Fruit fly (Drosophila melanogaster) whole organism: ENCODE data around the gene mei-41.

Experiments used
- CG8478 ChIP-seq: fragments of >200 bp; optimal IDR thresholded peaks from 2 replicates; lab custom pipeline; 2018; ENCODE audit warnings: inconsistent platforms
- Dll ChIP-seq: fragments of >200 bp; optimal IDR thresholded peaks from 2 replicates; lab custom pipeline; 2017
- EcR ChIP-seq, 2 experiments: fragments of >200 bp; optimal IDR thresholded peaks; 2 replicates each; lab custom pipeline; 2017; ENCODE audit warnings: missing biosample characterization in 2 of 2, missing genetic modification characterization in 2 of 2, missing genetic modification reagents in 2 of 2
- pan ChIP-seq: fragments of >200 bp; optimal IDR thresholded peaks from 2 replicates; lab custom pipeline; 2017
- psq ChIP-seq: fragments of >200 bp; optimal IDR thresholded peaks from 2 replicates; lab custom pipeline; 2017
- usp ChIP-seq: fragments of >200 bp; optimal IDR thresholded peaks from 2 replicates; lab custom pipeline; 2017; ENCODE audit warnings: missing biosample characterization, missing genetic modification characterization, mixed read lengths

The mei-41 gene

dm6 chrX:16391397-16391796 is at the start of gene mei-41, which contains the start of gene TH1:
mei-41 (plus strand) TSS chrX:16391698.
TH1 (minus strand) TSS chrX:16391438.
- TF ChIP-seq CG8478 (lab: Kevin White, UChicago): no peak
- no peak for TF ChIP-seq EcR (GFP tag; optimal IDR thresholded peaks at IDR 0.05; lab: Kevin White, UChicago)
- no peak for TF ChIP-seq pan (lab: Kevin White, UChicago)
- no peak for TF ChIP-seq Dll (lab: Kevin White, UChicago)

- TF ChIP-seq psq (no peak), CG8478 (lab: Kevin White, UChicago) (no peak), Dll (lab: Kevin White, UChicago) (no peak), EcR (GFP tag; optimal IDR thresholded peaks at IDR 0.05; lab: Kevin White, UChicago) (no peak), usp (GFP tag; lab: Kevin White, UChicago) (no peak), pan (lab: Kevin White, UChicago) (no peak)
These were observed 41.4 kb upstream of the mei-41 start, which contains the start of gene sl for dm6 chrX:16350062-16350461. sl (plus strand) TSS chrX:16350315.

dm6 chrX:16358670-16359320 is 32.7 kb upstream of the mei-41 start, which contains the start of the genes U2af50 and PIG-Q:
U2af50 (minus strand) TSS chrX:16359039.
PIG-Q (plus strand) TSS chrX:16359143.
- TF ChIP-seq Dll (lab: Kevin White, UChicago): no peak
- no peak for TF ChIP-seq EcR (GFP tag; optimal IDR thresholded peaks at IDR 0.05; lab: Kevin White, UChicago)
- TF ChIP-seq CG8478 (lab: Kevin White, UChicago): no peak
- no peak for TF ChIP-seq psq
- no peak for TF ChIP-seq usp (GFP tag; lab: Kevin White, UChicago)
- TF ChIP-seq pan (lab: Kevin White, UChicago): no peak

- TF ChIP-seq CG8478 (lab: Kevin White, UChicago): no peak
- no peak for TF ChIP-seq psq
- no peak for TF ChIP-seq Dll (lab: Kevin White, UChicago)
- no peak for TF ChIP-seq pan (lab: Kevin White, UChicago)
- TF ChIP-seq usp (GFP tag; lab: Kevin White, UChicago): no peak
- no peak for TF ChIP-seq EcR (GFP tag; optimal IDR thresholded peaks at IDR 0.05; lab: Kevin White, UChicago)
These were observed 30.2 kb upstream of the mei-41 start, which contains the start of gene nonA for dm6 chrX:16361306-16361705. nonA (plus strand) TSS chrX:16361569.

- TF ChIP-seq Dll (lab: Kevin White, UChicago) (no peak), EcR (GFP tag; optimal IDR thresholded peaks at IDR 0.05; lab: Kevin White, UChicago) (no peak), psq (no peak), pan (lab: Kevin White, UChicago) (no peak), usp (GFP tag; lab: Kevin White, UChicago) (no peak), CG8478 (lab: Kevin White, UChicago) (no peak)
These were observed 22.9 kb upstream of the mei-41 start for dm6 chrX:16368585-16368984.

- TF ChIP-seq usp (GFP tag; lab: Kevin White, UChicago) (no peak), pan (lab: Kevin White, UChicago) (no peak), EcR (GFP tag; optimal IDR thresholded peaks at IDR 0.05; lab: Kevin White, UChicago) (no peak), psq (no peak), CG8478 (lab: Kevin White, UChicago) (no peak), Dll (lab: Kevin White, UChicago) (no peak)
These were observed 19.6 kb upstream of the mei-41 start for dm6 chrX:16371923-16372322.

dm6 chrX:16372492-16373350 is 18.8 kb upstream of the mei-41 start, which contains the start of gene Fur2:
Fur2 (plus strand) TSS chrX:16373086.
- TF ChIP-seq CG8478 (lab: Kevin White, UChicago) (no peak), usp (GFP tag; lab: Kevin White, UChicago) (no peak), psq (no peak), EcR (GFP tag; optimal IDR thresholded peaks at IDR 0.05; lab: Kevin White, UChicago) (no peak), Dll (lab: Kevin White, UChicago) (no peak), pan (lab: Kevin White, UChicago) (no peak)

- TF ChIP-seq EcR (GFP tag; optimal IDR thresholded peaks at IDR 0.05; lab: Kevin White, UChicago) (no peak), pan (lab: Kevin White, UChicago) (no peak), usp (GFP tag; lab: Kevin White, UChicago) (no peak), Dll (lab: Kevin White, UChicago) (no peak)
These were observed 18.0 kb upstream of the mei-41 start for dm6 chrX:16373541-16373940.

dm6 chrX:16374059-16374458 is 17.4 kb upstream of the mei-41 start:
- TF ChIP-seq EcR (GFP tag; optimal IDR thresholded peaks at IDR 0.05; lab: Kevin White, UChicago) (no peak), usp (GFP tag; lab: Kevin White, UChicago) (no peak)

dm6 chrX:16383667-16384515 is 7.6 kb upstream of the mei-41 start:
- TF ChIP-seq pan (lab: Kevin White, UChicago) (no peak), CG8478 (lab: Kevin White, UChicago) (no peak), Dll (lab: Kevin White, UChicago) (no peak), EcR (GFP tag; optimal IDR thresholded peaks at IDR 0.05; lab: Kevin White, UChicago) (no peak)
